Fruit fly (Drosophila melanogaster) whole organism, prepupa: ENCODE measurements around the gene CG14210.

Source experiments
- CG10631 ChIP-seq: fragments of 200-800 bp; sonication (Bioruptor generic); optimal IDR thresholded peaks from 2 replicates; lab custom pipeline; 2016; ENCODE audit warnings: missing biosample characterization, missing genetic modification characterization
- CG10669 ChIP-seq: fragments of 200-800 bp; sonication (Bioruptor generic); optimal IDR thresholded peaks from 3 replicates; lab custom pipeline; 2018; ENCODE audit warnings: missing biosample characterization, mild to moderate bottlenecking, missing genetic modification characterization, moderate library complexity
- CG11294 ChIP-seq: fragments of 200-800 bp; sonication (Bioruptor generic); IDR thresholded peaks from 2 replicates; pipeline ENCODE4 v1.3.6; 2022; ENCODE audit warnings: missing biosample characterization, missing genetic modification characterization
- CG11762 ChIP-seq: fragments of 200-800 bp; sonication (Bioruptor generic); optimal IDR thresholded peaks from 3 replicates; lab custom pipeline; 2016; ENCODE audit warnings: missing biosample characterization, missing genetic modification characterization; ENCODE audit not compliant: insufficient read depth
- CG15336 ChIP-seq: fragments of 200-800 bp; sonication (Bioruptor generic); IDR thresholded peaks from 2 replicates; pipeline ENCODE4 v1.3.6; 2022; ENCODE audit warnings: missing biosample characterization, missing genetic modification characterization
- CG1621 ChIP-seq: fragments of 200-800 bp; sonication (Bioruptor generic); optimal IDR thresholded peaks from 3 replicates; lab custom pipeline; 2018; ENCODE audit warnings: missing biosample characterization, mild to moderate bottlenecking, missing genetic modification characterization
- CG3032 ChIP-seq: fragments of 200-800 bp; optimal IDR thresholded peaks from 2 replicates; lab custom pipeline; 2019; ENCODE audit warnings: missing biosample characterization, mild to moderate bottlenecking, missing genetic modification characterization, moderate library complexity
- CG31627 ChIP-seq: fragments of 200-800 bp; sonication (Bioruptor generic); optimal IDR thresholded peaks from 3 replicates; lab custom pipeline; 2016; ENCODE audit warnings: missing biosample characterization, missing genetic modification characterization
- CG32006 ChIP-seq: fragments of 200-800 bp; sonication (Bioruptor generic); optimal IDR thresholded peaks from 3 replicates; lab custom pipeline; 2017; ENCODE audit warnings: missing biosample characterization, mild to moderate bottlenecking, missing genetic modification characterization
- CG34406 ChIP-seq: fragments of 200-800 bp; sonication (Bioruptor generic); optimal IDR thresholded peaks from 3 replicates; lab custom pipeline; 2016; ENCODE audit warnings: missing biosample characterization, missing genetic modification characterization
- CG3919 ChIP-seq: fragments of 200-800 bp; sonication (Bioruptor generic); optimal IDR thresholded peaks from 3 replicates; lab custom pipeline; 2016; ENCODE audit warnings: missing biosample characterization, missing genetic modification characterization
- CG6163 ChIP-seq: fragments of 200-800 bp; sonication (Bioruptor generic); IDR thresholded peaks from 3 replicates; pipeline ENCODE4 v1.3.6; 2022; ENCODE audit warnings: missing biosample characterization, missing genetic modification characterization
- CG6276 ChIP-seq: fragments of 200-800 bp; sonication (Bioruptor generic); optimal IDR thresholded peaks from 2 replicates; lab custom pipeline; 2017; ENCODE audit warnings: missing biosample characterization, mild to moderate bottlenecking, missing genetic modification characterization
- CG7368 ChIP-seq: fragments of 200-800 bp; sonication (Bioruptor generic); optimal IDR thresholded peaks from 3 replicates; lab custom pipeline; 2016; ENCODE audit warnings: missing biosample characterization, missing genetic modification characterization
- CG8119 ChIP-seq: fragments of 200-800 bp; sonication (Bioruptor generic); IDR thresholded peaks from 3 replicates; pipeline ENCODE4 v1.3.6; 2022; ENCODE audit warnings: missing biosample characterization, missing genetic modification characterization
- CG8319 ChIP-seq: fragments of 200-800 bp; sonication (Bioruptor generic); optimal IDR thresholded peaks from 3 replicates; lab custom pipeline; 2016; ENCODE audit warnings: missing biosample characterization, missing genetic modification characterization
- CG8632 ChIP-seq: fragments of 200-800 bp; sonication (Bioruptor generic); optimal IDR thresholded peaks from 3 replicates; lab custom pipeline; 2016; ENCODE audit warnings: missing biosample characterization, missing genetic modification characterization
- CG9139 ChIP-seq: fragments of 200-800 bp; sonication (Bioruptor generic); optimal IDR thresholded peaks from 3 replicates; lab custom pipeline; 2017; ENCODE audit warnings: missing biosample characterization, mild to moderate bottlenecking, missing genetic modification characterization
- Eip75B ChIP-seq: fragments of 200-800 bp; sonication (Bioruptor generic); optimal IDR thresholded peaks from 3 replicates; lab custom pipeline; 2016; ENCODE audit warnings: missing biosample characterization, missing genetic modification characterization
- Eip93F ChIP-seq: fragments of 200-800 bp; sonication (Bioruptor generic); optimal IDR thresholded peaks from 2 replicates; lab custom pipeline; 2016; ENCODE audit warnings: missing biosample characterization, mild to moderate bottlenecking, missing genetic modification characterization
- Ets21C ChIP-seq: fragments of 200-800 bp; sonication (Bioruptor generic); optimal IDR thresholded peaks from 3 replicates; lab custom pipeline; 2016; ENCODE audit warnings: missing biosample characterization, missing genetic modification characterization
- Ets96B ChIP-seq: fragments of 200-800 bp; optimal IDR thresholded peaks from 2 replicates; lab custom pipeline; 2019; ENCODE audit warnings: missing biosample characterization, mild to moderate bottlenecking, missing genetic modification characterization, moderate library complexity
- Gug ChIP-seq: fragments of 200-800 bp; sonication (Bioruptor generic); IDR thresholded peaks from 2 replicates; pipeline ENCODE4 v1.3.6; 2022; ENCODE audit warnings: missing biosample characterization, missing genetic modification characterization
- Hr38 ChIP-seq: sonication (Bioruptor generic); optimal IDR thresholded peaks from 2 replicates; lab custom pipeline; 2016; ENCODE audit warnings: missing biosample characterization, missing genetic modification characterization
- Hr39 ChIP-seq: fragments of 200-800 bp; sonication (Bioruptor generic); optimal IDR thresholded peaks from 2 replicates; lab custom pipeline; 2016; ENCODE audit warnings: missing biosample characterization, missing genetic modification characterization
- Hr4 ChIP-seq: fragments of 200-800 bp; sonication (Bioruptor generic); optimal IDR thresholded peaks from 3 replicates; lab custom pipeline; 2016; ENCODE audit warnings: missing biosample characterization, missing genetic modification characterization
- OdsH ChIP-seq: fragments of 200-800 bp; sonication (Bioruptor generic); optimal IDR thresholded peaks from 3 replicates; lab custom pipeline; 2016; ENCODE audit warnings: missing biosample characterization, missing genetic modification characterization
- Smox ChIP-seq: fragments of 200-800 bp; sonication (Bioruptor generic); optimal IDR thresholded peaks from 3 replicates; lab custom pipeline; 2016; ENCODE audit warnings: missing biosample characterization, missing genetic modification characterization
- Sox14 ChIP-seq: fragments of 200-800 bp; sonication (Bioruptor generic); optimal IDR thresholded peaks from 3 replicates; lab custom pipeline; 2016; ENCODE audit warnings: missing biosample characterization, missing genetic modification characterization
- Sox15 ChIP-seq: fragments of 200-800 bp; sonication (Bioruptor generic); optimal IDR thresholded peaks from 3 replicates; lab custom pipeline; 2016; ENCODE audit warnings: missing biosample characterization, missing genetic modification characterization
- achi ChIP-seq: fragments of 200-800 bp; sonication (Bioruptor generic); optimal IDR thresholded peaks from 3 replicates; lab custom pipeline; 2016; ENCODE audit warnings: missing biosample characterization, missing genetic modification characterization
- acj6 ChIP-seq: fragments of 200-800 bp; sonication (Bioruptor generic); optimal IDR thresholded peaks from 3 replicates; lab custom pipeline; 2016; ENCODE audit warnings: missing biosample characterization, missing genetic modification characterization
- cyc ChIP-seq: fragments of 200-800 bp; sonication (Bioruptor generic); optimal IDR thresholded peaks from 3 replicates; lab custom pipeline; 2016; ENCODE audit warnings: missing biosample characterization, missing genetic modification characterization
- dsx ChIP-seq: fragments of 200-800 bp; optimal IDR thresholded peaks from 3 replicates; lab custom pipeline; 2019; ENCODE audit warnings: missing biosample characterization, mild to moderate bottlenecking, missing genetic modification characterization, moderate library complexity; ENCODE audit not compliant: poor library complexity, severe bottlenecking
- eg ChIP-seq: fragments of 200-800 bp; sonication (Bioruptor generic); IDR thresholded peaks from 3 replicates; pipeline ENCODE4 v1.3.6; 2022; ENCODE audit warnings: missing biosample characterization, missing genetic modification characterization
- fd85E ChIP-seq: fragments of 200-800 bp; sonication (Bioruptor generic); optimal IDR thresholded peaks from 3 replicates; lab custom pipeline; 2016; ENCODE audit warnings: missing biosample characterization, missing genetic modification characterization
- fkh ChIP-seq: fragments of 200-800 bp; sonication (Bioruptor generic); optimal IDR thresholded peaks from 3 replicates; lab custom pipeline; 2017; ENCODE audit warnings: missing biosample characterization, mild to moderate bottlenecking, missing genetic modification characterization, moderate library complexity
- lz ChIP-seq: fragments of 200-800 bp; sonication (Bioruptor generic); optimal IDR thresholded peaks from 3 replicates; lab custom pipeline; 2016; ENCODE audit warnings: missing biosample characterization, missing genetic modification characterization
- net ChIP-seq: fragments of 200-800 bp; sonication (Bioruptor generic); optimal IDR thresholded peaks from 3 replicates; lab custom pipeline; 2016; ENCODE audit warnings: missing biosample characterization, missing genetic modification characterization
- pdm3 ChIP-seq: fragments of 200-800 bp; sonication (Bioruptor generic); optimal IDR thresholded peaks from 3 replicates; lab custom pipeline; 2016; ENCODE audit warnings: missing biosample characterization, missing genetic modification characterization
- ss ChIP-seq, 2 experiments: fragments of 200-800 bp; sonication (Bioruptor generic); optimal IDR thresholded peaks; 2 replicates in 1 of 2; 3 replicates in 1 of 2; lab custom pipeline; 2017 to 2018; ENCODE audit warnings: mild to moderate bottlenecking in 2 of 2, missing biosample characterization in 2 of 2, missing genetic modification characterization in 2 of 2, moderate library complexity in 1 of 2
- svp ChIP-seq: fragments of 200-800 bp; sonication (Bioruptor generic); peaks from one replicate; lab custom pipeline; 2016; ENCODE audit warnings: missing biosample characterization, missing genetic modification characterization
- topi ChIP-seq: fragments of 200-800 bp; sonication (Bioruptor generic); optimal IDR thresholded peaks from 3 replicates; lab custom pipeline; 2016; ENCODE audit warnings: missing biosample characterization, missing genetic modification characterization
- vri ChIP-seq: fragments of 200-800 bp; sonication (Bioruptor generic); optimal IDR thresholded peaks from 3 replicates; lab custom pipeline; 2016; ENCODE audit warnings: missing biosample characterization, mild to moderate bottlenecking, missing genetic modification characterization

Gene CG14210

DNA sequence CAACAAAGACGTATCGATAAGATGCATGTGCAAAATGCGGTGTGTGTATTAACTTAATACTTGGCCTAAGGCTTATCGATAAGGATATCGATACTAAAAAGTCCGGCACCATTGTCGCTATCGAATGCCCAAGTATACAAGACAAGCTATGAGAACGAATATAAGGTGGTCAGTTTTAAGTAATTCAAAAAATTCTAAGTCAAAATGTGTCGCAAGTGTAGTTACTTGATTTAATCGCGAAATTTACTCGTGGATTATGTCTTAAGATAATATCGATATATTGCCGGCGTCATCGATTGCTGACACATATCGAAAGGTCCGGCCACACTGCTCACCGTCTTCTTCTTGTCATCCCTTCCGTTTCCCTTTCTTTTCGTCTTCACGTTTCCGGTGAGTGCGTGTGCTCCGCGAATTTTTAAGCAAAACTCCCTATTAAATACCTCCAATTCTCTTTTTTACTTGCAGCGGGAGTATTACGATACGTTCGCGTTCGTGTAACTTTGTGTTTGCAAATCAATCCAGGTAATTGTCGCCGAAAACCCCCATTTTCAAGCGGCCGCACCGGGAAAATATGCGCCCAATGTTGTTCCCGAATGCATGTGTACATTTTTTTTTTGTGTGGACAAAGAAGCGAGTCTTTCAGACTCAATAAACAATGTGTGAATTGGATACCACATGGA is 18.2 kb upstream of the CG14210 start, which contains the start of gene RpS10b (continued):
- TF ChIP-seq Gug (GFP tag; lab: Robert Waterston, UW), result no peak
- TF ChIP-seq lz (GFP tag; lab: Kevin White, UChicago), result peak; percentile 84
- peak; percentile 74 for TF ChIP-seq CG8319
- TF ChIP-seq CG8119 (GFP tag; lab: Robert Waterston, UW), result no peak
- TF ChIP-seq CG6163 (GFP tag; lab: Robert Waterston, UW), result peak; percentile 89
- TF ChIP-seq achi (GFP tag; lab: Kevin White, UChicago), result peak; percentile 85
- peak; percentile 90 for TF ChIP-seq CG3919 (GFP tag; lab: Kevin White, UChicago)
- TF ChIP-seq Hr39 (GFP tag; lab: Kevin White, UChicago), result peak; percentile 77
- TF ChIP-seq topi, result peak; percentile 89
- TF ChIP-seq CG11762, result peak; percentile 80
- TF ChIP-seq CG7368 (GFP tag; lab: Kevin White, UChicago), result peak; percentile 86
- peak; percentile 39 for TF ChIP-seq CG6276
- peak; percentile 86 for TF ChIP-seq fkh (GFP tag; lab: Kevin White, UChicago)
- peak; percentile 89 for TF ChIP-seq CG9139 (GFP tag; lab: Kevin White, UChicago)
- TF ChIP-seq Ets21C (GFP tag; lab: Kevin White, UChicago), result peak; percentile 50
- peak; percentile 86 to 95 for TF ChIP-seq ss (GFP tag; optimal IDR thresholded peaks at IDR 0.05; lab: Kevin White, UChicago)
- TF ChIP-seq acj6 (GFP tag; lab: Kevin White, UChicago), result peak; percentile 79
- peak; percentile 31 for TF ChIP-seq CG10631 (GFP tag; lab: Kevin White, UChicago)
- TF ChIP-seq Sox15, result peak; percentile 54
- peak; percentile 81 for TF ChIP-seq CG10669 (GFP tag; lab: Kevin White, UChicago)
- TF ChIP-seq CG31627 (GFP tag; lab: Kevin White, UChicago), result peak; percentile 77
- TF ChIP-seq CG11294 (GFP tag; lab: Robert Waterston, UW), result no peak
- TF ChIP-seq Hr38 (GFP tag; lab: Kevin White, UChicago), result no peak
- TF ChIP-seq pdm3 (GFP tag; lab: Kevin White, UChicago), result peak; percentile 83
- peak; percentile 84 for TF ChIP-seq cyc
- peak; percentile 52 for TF ChIP-seq CG32006 (GFP tag; lab: Kevin White, UChicago)
- TF ChIP-seq Eip93F (GFP tag; lab: Kevin White, UChicago), result no peak
- peak; percentile 87 for TF ChIP-seq eg (GFP tag; lab: Robert Waterston, UW)
- TF ChIP-seq vri, result peak; percentile 84
- TF ChIP-seq Smox (GFP tag; lab: Kevin White, UChicago), result peak; percentile 72
- TF ChIP-seq CG34406, result peak; percentile 87
- TF ChIP-seq CG1621 (tag; lab: Kevin White, UChicago), result peak; percentile 73

DNA sequence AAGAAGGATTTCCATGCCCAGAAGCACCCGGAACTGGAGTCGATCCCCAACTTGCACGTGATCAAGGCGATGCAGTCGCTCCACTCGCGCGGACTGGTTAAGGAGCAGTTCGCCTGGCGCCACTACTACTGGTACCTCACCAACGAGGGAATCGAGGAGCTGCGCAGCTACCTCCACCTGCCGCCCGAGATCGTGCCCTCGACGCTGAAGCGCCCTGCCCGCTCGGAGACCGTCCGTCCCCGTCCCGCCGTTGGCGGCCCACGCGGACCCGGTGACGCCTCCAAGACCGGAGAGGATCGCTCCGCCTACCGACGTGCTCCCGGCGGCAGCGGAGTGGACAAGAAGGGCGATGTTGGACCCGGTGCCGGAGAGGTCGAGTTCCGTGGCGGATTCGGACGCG is 17.5 kb upstream of the CG14210 start:
- TF ChIP-seq net (GFP tag; lab: Kevin White, UChicago), result no peak
- TF ChIP-seq CG8632 (GFP tag; lab: Kevin White, UChicago), result no peak
- TF ChIP-seq Eip75B (GFP tag; lab: Kevin White, UChicago), result no peak
- no peak for TF ChIP-seq dsx (GFP tag; lab: Kevin White, UChicago)
- no peak for TF ChIP-seq Hr4

DNA sequence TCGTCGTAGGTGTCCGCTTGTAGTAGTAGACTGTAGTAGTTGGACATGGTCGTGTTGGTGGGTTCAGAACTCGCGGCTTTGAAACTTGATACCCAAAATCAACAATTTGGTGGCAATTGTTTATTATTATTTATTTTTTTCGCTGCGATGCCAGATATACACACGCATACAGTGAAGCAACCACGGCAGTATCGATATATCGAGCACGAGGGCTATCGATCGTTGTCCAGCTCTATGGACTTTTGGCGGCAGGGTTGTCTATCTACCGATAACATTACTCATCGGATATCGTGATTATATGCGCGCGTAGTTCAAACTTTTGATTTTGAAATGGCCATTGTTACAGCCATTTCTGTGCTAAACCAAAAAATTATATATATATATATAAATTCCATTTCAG is 14.4 kb upstream of the CG14210 start, which contains the start of gene CG14220:
TSS of gene CG14220 (minus strand) at position 208 of the 400 bp plus-strand sequence.
- peak; percentile 22 for TF ChIP-seq svp (GFP tag; lab: Kevin White, UChicago)
- TF ChIP-seq topi, result no peak
- no peak for TF ChIP-seq Ets96B (tag; lab: Kevin White, UChicago)
- no peak for TF ChIP-seq OdsH (GFP tag; lab: Kevin White, UChicago)
- TF ChIP-seq fd85E (GFP tag; lab: Kevin White, UChicago), result no peak
- no peak for TF ChIP-seq Eip93F (GFP tag; lab: Kevin White, UChicago)
- TF ChIP-seq Hr4, result no peak
- TF ChIP-seq Smox (GFP tag; lab: Kevin White, UChicago), result no peak
- TF ChIP-seq CG31627 (GFP tag; lab: Kevin White, UChicago), result no peak
- no peak for TF ChIP-seq Eip75B (GFP tag; lab: Kevin White, UChicago)
- TF ChIP-seq CG3032 (tag; lab: Kevin White, UChicago), result peak; percentile 12
- TF ChIP-seq CG8119 (GFP tag; lab: Robert Waterston, UW), result no peak
- no peak for TF ChIP-seq CG15336 (GFP tag; lab: Robert Waterston, UW)
- TF ChIP-seq Gug (GFP tag; lab: Robert Waterston, UW), result no peak
- TF ChIP-seq Sox14 (GFP tag; lab: Kevin White, UChicago), result no peak
- no peak for TF ChIP-seq acj6 (GFP tag; lab: Kevin White, UChicago)
- no peak for TF ChIP-seq Ets21C (GFP tag; lab: Kevin White, UChicago)
- peak; percentile 2 for TF ChIP-seq fkh (GFP tag; lab: Kevin White, UChicago)
- TF ChIP-seq CG34406, result no peak
